Worm (Caenorhabditis elegans) whole organism, L4 larva: ENCODE measurements around the gene F57C2.5.

Experiments
- F10B5.3 ChIP-seq: sonication (generic microtip); optimal IDR thresholded peaks from 2 replicates; lab custom pipeline; 2016; ENCODE audit warnings: mild to moderate bottlenecking, missing genetic modification characterization, missing compliant biosample characterization
- fos-1 ChIP-seq: fragments of 150-350 bp; optimal IDR thresholded peaks from 2 replicates; lab custom pipeline; 2014; ENCODE audit warnings: missing biosample characterization, missing genetic modification characterization

- TF ChIP-seq fos-1 (tag; lab: Kevin White, UChicago) (no peak), F10B5.3 (tag; lab: Kevin White, UChicago) (no peak)
Observed at ce11 chrII:14534000-14534399, 6.0 kb upstream of the F57C2.5 start, which contains the start of gene C04H5.1.
